Worm (Caenorhabditis elegans) whole organism, young adult: ENCODE data around the gene C39B5.5.
A peak's percentile ranks its signal among the peaks of the same experiment; 100 is the strongest.

Experiments
- F23B12.7 ChIP-seq: sonication (generic microtip); optimal IDR thresholded peaks from 2 replicates; lab custom pipeline; 2017; ENCODE audit warnings: missing genetic modification characterization, mild to moderate bottlenecking, missing compliant biosample characterization, antibody characterized with exemption, moderate library complexity; ENCODE audit not compliant: insufficient read depth
- F39B2.1 ChIP-seq: fragments of 200-800 bp; sonication (Bioruptor generic); IDR thresholded peaks from 2 replicates; pipeline ENCODE4 v1.3.6; 2022; ENCODE audit warnings: missing genetic modification reagents, missing genetic modification characterization, missing compliant biosample characterization
- F49E8.2 ChIP-seq: sonication (generic microtip); optimal IDR thresholded peaks from 3 replicates; lab custom pipeline; 2017; ENCODE audit warnings: missing genetic modification characterization, mild to moderate bottlenecking, missing compliant biosample characterization, antibody characterized with exemption, moderate library complexity; ENCODE audit not compliant: insufficient read depth
- F57A8.1 ChIP-seq: fragments of 200-800 bp; sonication (Bioruptor generic); optimal IDR thresholded peaks from 2 replicates; lab custom pipeline; 2018; ENCODE audit warnings: mild to moderate bottlenecking, missing genetic modification characterization, moderate library complexity, missing compliant biosample characterization
- F57C9.4 ChIP-seq: sonication (generic microtip); optimal IDR thresholded peaks from 2 replicates; lab custom pipeline; 2017; ENCODE audit warnings: mild to moderate bottlenecking, missing genetic modification characterization, missing compliant biosample characterization
- T26A5.8 ChIP-seq: sonication (generic microtip); optimal IDR thresholded peaks from 2 replicates; lab custom pipeline; 2016; ENCODE audit warnings: missing genetic modification characterization, missing compliant biosample characterization
- Y79H2A.3 ChIP-seq: fragments of 200-800 bp; sonication (Bioruptor generic); conservative IDR thresholded peaks from 2 replicates; pipeline ENCODE4 v1.3.6; 2022; ENCODE audit warnings: missing genetic modification reagents, missing genetic modification characterization, missing compliant biosample characterization
- akir-1 ChIP-seq: fragments of 200-800 bp; sonication (Bioruptor generic); optimal IDR thresholded peaks from 2 replicates; lab custom pipeline; 2018; ENCODE audit warnings: mild to moderate bottlenecking, missing genetic modification characterization, moderate library complexity, missing compliant biosample characterization
- athp-1 ChIP-seq: sonication (generic microtip); optimal IDR thresholded peaks from 2 replicates; lab custom pipeline; 2017; ENCODE audit warnings: mild to moderate bottlenecking, missing genetic modification characterization, missing compliant biosample characterization
- attf-5 ChIP-seq: fragments of 200-800 bp; sonication (Bioruptor generic); optimal IDR thresholded peaks from 2 replicates; lab custom pipeline; 2018; ENCODE audit warnings: mild to moderate bottlenecking, missing genetic modification characterization, missing compliant biosample characterization
- cebp-1 ChIP-seq, 2 experiments: fragments of 200-800 bp in 1 of 2; sonication (Bioruptor generic) in 1 of 2; sonication (generic microtip) in 1 of 2; IDR thresholded peaks in 1 of 2; optimal IDR thresholded peaks in 1 of 2; 2 replicates each; pipeline versions ENCODE4 v1.3.6 to Lab custom; 2017 to 2022; ENCODE audit warnings: missing compliant biosample characterization in 2 of 2, missing genetic modification characterization in 2 of 2, mild to moderate bottlenecking in 1 of 2, missing genetic modification reagents in 1 of 2, moderate library complexity in 1 of 2
- ceh-100 ChIP-seq: fragments of 200-800 bp; sonication (Bioruptor generic); IDR thresholded peaks from 2 replicates; pipeline ENCODE4 v1.3.6; 2022; ENCODE audit warnings: missing genetic modification reagents, missing genetic modification characterization, missing compliant biosample characterization
- die-1 ChIP-seq: sonication (generic microtip); optimal IDR thresholded peaks from 2 replicates; lab custom pipeline; 2016; ENCODE audit warnings: missing genotype, mild to moderate bottlenecking, missing genetic modification characterization, missing compliant biosample characterization
- dpff-1 ChIP-seq: sonication (generic microtip); optimal IDR thresholded peaks from 2 replicates; lab custom pipeline; 2017; ENCODE audit warnings: mild to moderate bottlenecking, missing genetic modification characterization, missing compliant biosample characterization
- egl-18 ChIP-seq: fragments of 200-800 bp; sonication (Bioruptor generic); IDR thresholded peaks from 2 replicates; pipeline ENCODE4 v1.3.6; 2022; ENCODE audit warnings: missing genetic modification reagents, missing genetic modification characterization, missing compliant biosample characterization
- ekl-4 ChIP-seq: fragments of 200-800 bp; sonication (Bioruptor generic); IDR thresholded peaks from 2 replicates; pipeline ENCODE4 v1.3.6; 2022; ENCODE audit warnings: missing genetic modification reagents, missing genetic modification characterization, missing compliant biosample characterization
- gei-17 ChIP-seq: fragments of 200-800 bp; sonication (Bioruptor generic); optimal IDR thresholded peaks from 2 replicates; lab custom pipeline; 2018; ENCODE audit warnings: mild to moderate bottlenecking, missing genetic modification characterization, missing compliant biosample characterization
- hsf-1 ChIP-seq: fragments of 200-800 bp; sonication (Bioruptor generic); IDR thresholded peaks from 2 replicates; pipeline ENCODE4 v1.3.6; 2022; ENCODE audit warnings: missing genetic modification reagents, missing genetic modification characterization, missing compliant biosample characterization
- lag-1 ChIP-seq: fragments of 200-800 bp; sonication (Bioruptor generic); IDR thresholded peaks from 2 replicates; pipeline ENCODE4 v1.3.6; 2022; ENCODE audit warnings: missing genetic modification reagents, missing genetic modification characterization, missing compliant biosample characterization
- let-526 ChIP-seq: fragments of 200-800 bp; sonication (Bioruptor generic); IDR thresholded peaks from 2 replicates; pipeline ENCODE4 v1.3.6; 2022; ENCODE audit warnings: missing genetic modification reagents, missing genetic modification characterization, missing compliant biosample characterization
- let-607 ChIP-seq, 2 experiments: fragments of 200-800 bp in 1 of 2; sonication (Bioruptor generic) in 1 of 2; sonication (generic microtip) in 1 of 2; optimal IDR thresholded peaks; 2 replicates each; lab custom pipeline; 2016 to 2018; ENCODE audit warnings: mild to moderate bottlenecking in 2 of 2, missing compliant biosample characterization in 2 of 2, missing genetic modification characterization in 2 of 2, moderate library complexity in 2 of 2, missing genotype in 1 of 2
- lin-26 ChIP-seq: fragments of 200-800 bp; sonication (Bioruptor generic); IDR thresholded peaks from 2 replicates; pipeline ENCODE4 v1.3.6; 2022; ENCODE audit warnings: missing genetic modification reagents, missing genetic modification characterization, missing compliant biosample characterization
- madf-10 ChIP-seq: sonication (generic microtip); optimal IDR thresholded peaks from 2 replicates; lab custom pipeline; 2016; ENCODE audit warnings: mild to moderate bottlenecking, missing genetic modification characterization, missing compliant biosample characterization
- madf-6 ChIP-seq: fragments of 200-800 bp; sonication (Bioruptor generic); IDR thresholded peaks from 2 replicates; pipeline ENCODE4 v1.3.6; 2022; ENCODE audit warnings: missing genetic modification reagents, missing genetic modification characterization, missing compliant biosample characterization
- mxl-1 ChIP-seq: sonication (generic microtip); optimal IDR thresholded peaks from 2 replicates; lab custom pipeline; 2016; ENCODE audit warnings: missing genetic modification characterization, missing compliant biosample characterization
- nfya-2 ChIP-seq: fragments of 200-800 bp; sonication (Bioruptor generic); IDR thresholded peaks from 2 replicates; pipeline ENCODE4 v1.3.6; 2022; ENCODE audit warnings: missing genetic modification reagents, missing genetic modification characterization, missing compliant biosample characterization
- nhr-80 ChIP-seq: sonication (generic microtip); optimal IDR thresholded peaks from 2 replicates; lab custom pipeline; 2016; ENCODE audit warnings: missing genetic modification characterization, missing compliant biosample characterization
- pbrm-1 ChIP-seq: fragments of 200-800 bp; sonication (Bioruptor generic); IDR thresholded peaks from 2 replicates; pipeline ENCODE4 v1.3.6; 2022; ENCODE audit warnings: missing genetic modification reagents, missing genetic modification characterization, missing compliant biosample characterization
- pha-4 ChIP-seq: fragments of 150-350 bp; sonication (generic microtip); optimal IDR thresholded peaks from 2 replicates; lab custom pipeline; 2014; ENCODE audit warnings: missing biosample characterization, missing genetic modification reagents, missing genetic modification characterization
- repo-1 ChIP-seq: sonication (generic microtip); optimal IDR thresholded peaks from 2 replicates; lab custom pipeline; 2017; ENCODE audit warnings: mild to moderate bottlenecking, missing genetic modification characterization, missing compliant biosample characterization
- rpc-1 ChIP-seq, 2 experiments: fragments of 150-350 bp in 1 of 2; sonication (generic microtip) in 1 of 2; optimal IDR thresholded peaks; 2 replicates each; lab custom pipeline; 2014 to 2018; ENCODE audit warnings: missing biosample characterization in 1 of 2, missing genetic modification characterization in 1 of 2, missing genetic modification reagents in 1 of 2, missing genotype in 1 of 2
- snpc-1.3 ChIP-seq: sonication (generic microtip); optimal IDR thresholded peaks from 2 replicates; lab custom pipeline; 2017; ENCODE audit warnings: missing genetic modification characterization, mild to moderate bottlenecking, missing compliant biosample characterization, antibody characterized with exemption, moderate library complexity, missing genotype, missing genetic modification reagents; ENCODE audit not compliant: insufficient read depth
- somi-1 ChIP-seq: fragments of 200-800 bp; sonication (Bioruptor generic); optimal IDR thresholded peaks from 2 replicates; lab custom pipeline; 2018; ENCODE audit warnings: mild to moderate bottlenecking, missing genetic modification characterization, missing compliant biosample characterization
- sptf-2 ChIP-seq: fragments of 200-800 bp; sonication (Bioruptor generic); optimal IDR thresholded peaks from 2 replicates; lab custom pipeline; 2018; ENCODE audit warnings: mild to moderate bottlenecking, missing genetic modification characterization, missing compliant biosample characterization
- tbp1 ChIP-seq: fragments of 200-800 bp; sonication (Bioruptor generic); optimal IDR thresholded peaks from 2 replicates; lab custom pipeline; 2018; ENCODE audit warnings: mild to moderate bottlenecking, missing genetic modification characterization, missing compliant biosample characterization
- tlf-1 ChIP-seq: fragments of 200-800 bp; sonication (Bioruptor generic); optimal IDR thresholded peaks from 2 replicates; lab custom pipeline; 2018; ENCODE audit warnings: mild to moderate bottlenecking, missing genetic modification characterization, missing compliant biosample characterization
- xnd-1 ChIP-seq: sonication (generic microtip); optimal IDR thresholded peaks from 2 replicates; lab custom pipeline; 2016; ENCODE audit warnings: missing genotype, missing genetic modification reagents, missing genetic modification characterization, missing compliant biosample characterization
- ztf-25 ChIP-seq: fragments of 200-800 bp; sonication (Bioruptor generic); IDR thresholded peaks from 2 replicates; pipeline ENCODE4 v1.3.6; 2022; ENCODE audit warnings: missing genetic modification reagents, missing genetic modification characterization, missing compliant biosample characterization
- ztf-26 ChIP-seq: sonication (generic microtip); optimal IDR thresholded peaks from 2 replicates; lab custom pipeline; 2017; ENCODE audit warnings: missing genetic modification characterization, missing compliant biosample characterization
- ztf-28 ChIP-seq: fragments of 200-800 bp; sonication (Bioruptor generic); IDR thresholded peaks from 2 replicates; pipeline ENCODE4 v1.3.6; 2022; ENCODE audit warnings: missing genetic modification reagents, missing genetic modification characterization, missing compliant biosample characterization
- ztf-3 ChIP-seq: fragments of 200-800 bp; sonication (Bioruptor generic); optimal IDR thresholded peaks from 2 replicates; lab custom pipeline; 2018; ENCODE audit warnings: mild to moderate bottlenecking, missing genetic modification characterization, missing compliant biosample characterization

C39B5.5 gene

DNA sequence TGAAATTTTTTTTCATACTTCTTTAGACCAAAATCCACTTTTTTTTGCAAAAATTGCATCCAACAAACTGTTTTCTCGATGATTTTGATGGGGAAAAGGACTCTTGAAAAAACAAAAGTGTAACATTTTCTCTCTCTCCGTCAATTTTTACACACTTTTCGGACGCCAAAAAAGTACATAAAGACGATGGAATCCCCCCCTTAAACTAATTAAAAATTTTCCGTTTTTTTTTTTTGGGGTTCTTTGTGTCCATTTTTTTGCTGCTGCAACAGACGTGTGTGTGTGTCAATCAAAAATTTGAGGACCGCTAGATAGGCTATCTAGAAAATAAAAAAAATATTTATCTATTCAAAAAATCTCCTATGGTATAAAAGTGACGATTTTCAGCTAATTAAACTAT, at the start of gene C39B5.5:
C39B5.5 (plus strand) TSS at position 301 of the 400 bp plus-strand sequence.
- TF ChIP-seq snpc-1.3 (tag; lab: Kevin White, UChicago) (no peak), ztf-26 (tag; lab: Kevin White, UChicago) (no peak), hsf-1 (no peak)

DNA sequence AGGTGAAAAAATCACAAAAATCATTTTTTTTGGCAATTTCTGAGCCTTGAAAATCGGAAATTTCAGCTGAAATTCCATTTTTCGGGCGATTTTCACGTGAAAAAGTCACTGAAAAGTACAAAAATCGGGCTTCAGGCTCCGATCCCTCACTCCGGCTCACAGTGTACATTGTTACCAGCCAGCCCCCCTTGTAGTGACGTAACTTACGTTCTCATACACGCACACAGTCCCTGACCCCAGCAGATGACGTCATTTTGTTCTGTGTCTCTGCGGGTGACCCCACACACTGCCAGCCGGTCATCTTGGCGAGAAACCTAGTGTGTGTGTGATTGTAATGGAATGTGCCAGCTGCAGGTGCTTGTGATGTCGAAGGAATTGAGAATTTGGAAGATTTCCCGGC, 48.8 kb upstream of the C39B5.5 start:
- TF ChIP-seq pbrm-1 (GFP tag; lab: Robert Waterston, UW) (no peak), T26A5.8 (tag; lab: Kevin White, UChicago) (no peak), xnd-1 (no peak), sptf-2 (no peak), F57C9.4 (tag; lab: Kevin White, UChicago) (no peak), F39B2.1 (GFP tag; lab: Robert Waterston, UW) (no peak), snpc-1.3 (tag; lab: Kevin White, UChicago) (no peak), madf-6 (no peak), let-526 (no peak), mxl-1 (tag; lab: Kevin White, UChicago) (no peak), madf-10 (no peak), somi-1 (GFP tag; lab: Kevin White, UChicago) (no peak), tlf-1 (no peak)

DNA sequence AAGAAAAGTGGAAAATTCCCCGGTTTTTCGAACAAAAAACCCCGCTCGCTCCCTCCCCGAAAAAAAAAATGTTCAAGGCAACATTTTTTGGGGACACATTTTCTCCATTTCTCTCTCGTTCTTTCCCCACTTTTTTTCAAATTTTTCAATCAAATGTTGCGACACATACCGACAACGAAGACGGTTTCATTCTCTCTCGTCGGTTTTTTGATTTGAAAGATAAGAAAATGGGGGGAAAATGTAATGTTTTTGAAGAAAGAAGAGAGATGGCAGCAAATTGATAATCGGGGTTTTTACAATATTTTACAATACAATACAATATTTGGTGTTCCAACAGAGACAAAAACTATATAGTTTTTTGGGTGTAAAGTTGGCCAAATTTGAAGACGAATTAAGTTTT, 38.5 kb upstream of the C39B5.5 start:
- no peak for TF ChIP-seq athp-1
- TF ChIP-seq F23B12.7 (tag; lab: Kevin White, UChicago), result peak; percentile 84
- no peak for TF ChIP-seq F57A8.1 (GFP tag; lab: Kevin White, UChicago)
- no peak for TF ChIP-seq pha-4 (tag; lab: Kevin White, UChicago)
- no peak for TF ChIP-seq let-607 (tag; optimal IDR thresholded peaks at IDR 0.05; lab: Kevin White, UChicago)
- no peak for TF ChIP-seq dpff-1 (tag; lab: Kevin White, UChicago)
- no peak for TF ChIP-seq ceh-100
- no peak for TF ChIP-seq attf-5 (GFP tag; lab: Kevin White, UChicago)
- TF ChIP-seq repo-1, result no peak
- no peak for TF ChIP-seq ztf-3
- TF ChIP-seq rpc-1 (optimal IDR thresholded peaks at IDR 0.05; lab: Kevin White, UChicago), result no peak
- no peak for TF ChIP-seq rpc-1 (tag; optimal IDR thresholded peaks at IDR 0.05; lab: Kevin White, UChicago)
- TF ChIP-seq gei-17, result no peak
- TF ChIP-seq nhr-80, result peak; percentile 77
- TF ChIP-seq tbp1 (GFP tag; lab: Kevin White, UChicago), result no peak
- no peak for TF ChIP-seq die-1 (tag; lab: Kevin White, UChicago)
- TF ChIP-seq ztf-25 (GFP tag; lab: Robert Waterston, UW), result no peak
- no peak for TF ChIP-seq lag-1

DNA sequence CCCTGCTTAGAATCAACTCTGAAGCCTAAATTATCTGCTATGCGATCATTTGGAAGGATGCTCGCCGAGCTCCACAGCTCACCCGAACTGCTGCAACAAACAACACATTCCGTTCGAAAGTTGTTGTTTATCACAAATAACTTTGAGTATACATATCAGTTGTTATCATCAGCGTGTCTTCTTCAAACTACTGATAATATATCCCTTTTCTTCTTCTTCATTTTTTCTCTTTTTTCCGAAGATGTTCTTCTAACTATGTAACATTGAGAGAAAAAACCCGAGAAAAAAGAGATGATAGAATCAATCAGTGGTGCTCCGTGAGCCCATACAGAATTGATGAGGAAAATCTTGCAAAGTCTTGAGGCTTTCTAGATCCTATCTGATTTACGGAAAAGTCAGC, 37.4 kb upstream of the C39B5.5 start:
- TF ChIP-seq repo-1 (no peak), mxl-1 (tag; lab: Kevin White, UChicago) (no peak), ztf-3 (no peak), lag-1 (no peak), madf-6 (no peak), akir-1 (no peak), egl-18 (GFP tag; lab: Robert Waterston, UW) (no peak), F49E8.2 (tag; lab: Kevin White, UChicago) (no peak), cebp-1 (GFP tag; IDR thresholded peaks at IDR 0.05; lab: Robert Waterston, UW) (no peak), cebp-1 (tag; optimal IDR thresholded peaks at IDR 0.05; lab: Kevin White, UChicago) (no peak), lin-26 (no peak; the same call in 1 of the 2 replicates), nfya-2 (GFP tag; lab: Robert Waterston, UW) (no peak), ztf-28 (no peak), ekl-4 (GFP tag; lab: Robert Waterston, UW) (no peak), Y79H2A.3 (GFP tag; lab: Robert Waterston, UW) (no peak)
